Worm (Caenorhabditis elegans): ENCODE results near the gene B0554.1.

ce11 chrV:477664-478212, 39.5 kb downstream of the B0554.1 start, which contains the start of gene nhr-55:
- TF ChIP-seq klf-2 (GFP tag; conservative IDR thresholded peaks at IDR 0.05) (no peak), flt-1 (GFP tag; IDR thresholded peaks at IDR 0.05) (no peak), ztf-23 (GFP tag; IDR thresholded peaks at IDR 0.05) (no peak), T22C8.4 (GFP tag; IDR thresholded peaks at IDR 0.05) (no peak), med-1 (GFP tag; optimal IDR thresholded peaks at IDR 0.05; ENCODE audit: insufficient read depth) (no peak)
